Worm (Caenorhabditis elegans): ENCODE data around the gene spo-11.

DNA sequence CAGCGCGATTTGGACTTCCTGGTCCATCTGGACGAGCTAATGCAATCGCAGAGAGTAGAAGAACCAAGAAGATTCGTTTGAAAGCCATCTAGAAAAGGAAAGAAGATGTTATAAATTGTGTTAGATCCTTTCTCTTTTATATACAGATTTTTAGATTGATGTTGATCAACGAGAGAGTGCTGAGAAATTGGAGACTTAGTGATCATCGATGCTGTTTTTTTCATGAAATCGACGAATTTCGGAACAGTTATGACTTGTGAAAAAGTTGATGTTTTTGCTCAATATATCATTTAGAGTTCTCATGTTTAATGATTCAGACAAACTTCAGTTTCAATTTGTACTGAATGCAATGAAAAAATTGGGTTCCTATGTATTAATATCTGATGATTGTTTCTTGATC lies 22.1 kb downstream of the spo-11 start, which contains the start of gene srlf-17:
- TF ChIP-seq ceh-82 (tag; optimal IDR thresholded peaks at IDR 0.05), result no peak
- TF ChIP-seq dmd-4 (tag; optimal IDR thresholded peaks at IDR 0.05), result no peak
- TF ChIP-seq nhr-237 (tag; optimal IDR thresholded peaks at IDR 0.05), result no peak
- TF ChIP-seq snpc-4 (tag; optimal IDR thresholded peaks at IDR 0.05), result no peak
- TF ChIP-seq elt-3 (tag; optimal IDR thresholded peaks at IDR 0.05), result no peak
- no peak for TF ChIP-seq sma-3 (GFP tag; optimal IDR thresholded peaks at IDR 0.05)
- no peak for TF ChIP-seq lsy-2 (tag; optimal IDR thresholded peaks at IDR 0.05)
- TF ChIP-seq mdl-1 (tag; optimal IDR thresholded peaks at IDR 0.05), result no peak
- TF ChIP-seq unc-39 (tag; optimal IDR thresholded peaks at IDR 0.05), result no peak
- no peak for TF ChIP-seq unc-62 (GFP tag; optimal IDR thresholded peaks at IDR 0.05)
- TF ChIP-seq ztf-11 (tag; optimal IDR thresholded peaks at IDR 0.05), result no peak

All from whole organism, L2 larva.